Worm (Caenorhabditis elegans): ENCODE data around the gene C08B6.8.

- no peak for TF ChIP-seq ama-1 (optimal IDR thresholded peaks at IDR 0.05)
- TF ChIP-seq nhr-12 (tag; optimal IDR thresholded peaks at IDR 0.05), result no peak
- peak; percentile 29 for TF ChIP-seq pha-4 (tag; optimal IDR thresholded peaks at IDR 0.05)
- TF ChIP-seq snpc-4 (tag; optimal IDR thresholded peaks at IDR 0.05), result no peak
- TF ChIP-seq sea-2 (GFP tag; optimal IDR thresholded peaks at IDR 0.05), result no peak
Observed at ce11 chrV:10179235-10179634, 44.8 kb downstream of the C08B6.8 start, which contains the start of gene cul-5.

All from whole organism, L3 larva.